Fruit fly (Drosophila melanogaster): ENCODE results near the gene CG4022.

Gene CG4022

DNA sequence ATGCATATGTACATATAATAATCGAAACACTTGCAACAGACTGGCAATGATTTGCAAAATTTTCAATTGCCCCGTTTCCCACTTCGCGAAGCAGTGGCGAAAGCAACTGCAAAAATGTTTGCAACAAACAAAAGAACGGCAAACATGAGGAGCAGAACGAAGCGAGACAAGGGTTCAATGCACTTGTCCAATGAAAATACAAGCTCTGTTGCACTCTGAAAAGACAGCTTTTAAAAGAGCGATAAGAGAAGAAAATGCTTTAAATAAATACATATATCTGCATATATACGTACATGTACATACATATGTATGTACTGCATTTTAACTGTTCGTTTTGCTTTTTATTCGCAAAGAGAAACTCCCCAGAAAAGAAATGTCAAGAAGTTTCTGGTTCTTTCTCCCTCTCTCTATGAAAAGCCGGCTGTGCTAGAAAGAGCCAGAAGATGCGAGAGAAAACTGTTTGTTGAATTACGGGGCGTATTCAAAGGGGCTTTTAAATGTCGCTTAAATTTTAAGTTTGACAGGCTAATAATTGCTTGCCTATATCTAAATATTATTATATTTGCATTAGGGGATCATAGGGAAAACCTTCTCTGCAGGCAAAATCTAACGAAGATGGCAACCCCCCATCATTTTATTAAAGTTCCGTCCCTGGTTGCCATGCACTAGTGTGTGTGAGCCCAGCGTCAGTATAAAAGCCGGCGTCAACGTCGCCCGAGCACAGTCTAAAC is 27.1 kb downstream of the CG4022 start, which contains the start of gene Hsp27 (continued):
- TF ChIP-seq sc (optimal IDR thresholded peaks at IDR 0.05) = no peak
- TF ChIP-seq sc (GFP tag; optimal IDR thresholded peaks at IDR 0.05) = peak; percentile 98
- peak; percentile 98 for TF ChIP-seq lilli (GFP tag; optimal IDR thresholded peaks at IDR 0.05)
- peak; percentile 97 for TF ChIP-seq sim (GFP tag; IDR thresholded peaks at IDR 0.05)
- peak; percentile 99 for TF ChIP-seq ems (GFP tag; optimal IDR thresholded peaks at IDR 0.05)
- no peak for TF ChIP-seq CG7963 (GFP tag; IDR thresholded peaks at IDR 0.05; ENCODE audit: partially characterized antibody)
- TF ChIP-seq CG15601 (tag; optimal IDR thresholded peaks at IDR 0.05) = peak; percentile 96
- TF ChIP-seq CG11504 (tag; optimal IDR thresholded peaks at IDR 0.05) = peak; percentile 97
- peak; percentile 82 for TF ChIP-seq CkIIα-i1 (GFP tag; IDR thresholded peaks at IDR 0.05)
- TF ChIP-seq CG5180 (GFP tag; optimal IDR thresholded peaks at IDR 0.05) = peak; percentile 87
- no peak for TF ChIP-seq exex (tag; optimal IDR thresholded peaks at IDR 0.05)
- TF ChIP-seq gem (tag; optimal IDR thresholded peaks at IDR 0.05) = peak; percentile 99
- TF ChIP-seq abd-A (tag; optimal IDR thresholded peaks at IDR 0.05) = peak; percentile 64
- peak; percentile 98 for TF ChIP-seq stc (GFP tag; IDR thresholded peaks at IDR 0.05)
- TF ChIP-seq CG31365 (tag; optimal IDR thresholded peaks at IDR 0.05) = peak; percentile 89
- TF ChIP-seq Opbp (GFP tag; IDR thresholded peaks at IDR 0.05; ENCODE audit: partially characterized antibody) = 0 out of 3 replicates have a peak, but pooled peaks have one; percentile 50
- peak; percentile 98 for TF ChIP-seq sob (GFP tag; IDR thresholded peaks at IDR 0.05)
- TF ChIP-seq yki (optimal IDR thresholded peaks at IDR 0.05) = no peak
- no peak for TF ChIP-seq br (optimal IDR thresholded peaks at IDR 0.05)
- peak; percentile 97 for TF ChIP-seq CG2120 (GFP tag; optimal IDR thresholded peaks at IDR 0.05)
- no peak for TF ChIP-seq mld (GFP tag; IDR thresholded peaks at IDR 0.05; ENCODE audit: partially characterized antibody)
- peak; percentile 98 for TF ChIP-seq CG4730 (GFP tag; IDR thresholded peaks at IDR 0.05)
- peak; percentile 98 for TF ChIP-seq jigr1 (GFP tag; IDR thresholded peaks at IDR 0.05)
- TF ChIP-seq GATAe (GFP tag; conservative IDR thresholded peaks at IDR 0.05) = peak; percentile 92
- TF ChIP-seq CG12659 (GFP tag; optimal IDR thresholded peaks at IDR 0.05) = peak; percentile 97
- TF ChIP-seq CG11560 (tag; IDR thresholded peaks at IDR 0.05) = peak; percentile 88
- TF ChIP-seq sisA (GFP tag; IDR thresholded peaks at IDR 0.05) = peak; percentile 99
- TF ChIP-seq Aef1 (GFP tag; IDR thresholded peaks at IDR 0.05) = peak; percentile 98
- TF ChIP-seq toy (GFP tag; IDR thresholded peaks at IDR 0.05) = peak; percentile 93
- peak; percentile 97 for TF ChIP-seq CG14050 (GFP tag; IDR thresholded peaks at IDR 0.05)
- no peak for TF ChIP-seq hth (optimal IDR thresholded peaks at IDR 0.05)
- TF ChIP-seq odd (GFP tag; optimal IDR thresholded peaks at IDR 0.05) = peak; percentile 95
- TF ChIP-seq CG11247 (GFP tag; IDR thresholded peaks at IDR 0.05) = peak; percentile 98
- TF ChIP-seq esg (GFP tag; conservative IDR thresholded peaks at IDR 0.05) = peak; percentile 95
- peak; percentile 90 for TF ChIP-seq CG7271 (tag; optimal IDR thresholded peaks at IDR 0.05)
- peak; percentile 93 for TF ChIP-seq Lhr (GFP tag; optimal IDR thresholded peaks at IDR 0.05)
- peak; percentile 96 for TF ChIP-seq zfh2 (GFP tag; optimal IDR thresholded peaks at IDR 0.05)
- TF ChIP-seq CG10543 (GFP tag; optimal IDR thresholded peaks at IDR 0.05) = peak; percentile 74
- peak; percentile 95 for TF ChIP-seq Mad (GFP tag; optimal IDR thresholded peaks at IDR 0.05)
- TF ChIP-seq Doc3 (GFP tag; IDR thresholded peaks at IDR 0.05; ENCODE audit: partially characterized antibody) = no peak
- TF ChIP-seq Hsf (GFP tag; optimal IDR thresholded peaks at IDR 0.05) = peak; percentile 97
- TF ChIP-seq ci (GFP tag; IDR thresholded peaks at IDR 0.05) = peak; percentile 99

DNA sequence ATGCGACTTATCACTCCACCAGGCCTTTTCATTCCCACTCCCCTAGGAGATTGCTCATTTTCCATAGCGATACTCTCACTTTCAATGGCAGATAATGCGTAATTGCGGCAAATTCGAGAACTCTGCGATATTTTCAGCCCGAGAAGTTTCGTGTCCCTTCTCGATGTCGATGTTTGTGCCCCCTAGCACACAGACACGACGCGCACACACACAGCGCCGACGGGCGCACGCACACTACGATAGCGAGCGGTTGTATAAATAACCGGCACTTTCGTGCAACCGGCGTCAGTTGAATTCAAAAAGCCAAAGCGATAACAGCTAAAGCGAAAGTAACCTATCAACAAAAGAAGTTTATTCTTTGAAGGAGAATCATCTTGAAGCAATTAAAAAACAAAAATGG is 29.0 kb downstream of the CG4022 start, which contains the start of gene Hsp23:
Gene Hsp23, plus strand, starts transcription at position 281 of the 400 bp plus-strand sequence.
- TF ChIP-seq unc-4 (GFP tag; IDR thresholded peaks at IDR 0.05; ENCODE audit: partially characterized antibody) = 0 out of 2 replicates have a peak, but pooled peaks have one; percentile 30
- no peak for TF ChIP-seq CG31388 (GFP tag; optimal IDR thresholded peaks at IDR 0.05)
- TF ChIP-seq az2 (GFP tag; optimal IDR thresholded peaks at IDR 0.05) = no peak
- no peak for TF ChIP-seq Ravus (GFP tag; IDR thresholded peaks at IDR 0.05)
- peak; percentile 37; the same call in 1 of the 2 replicates for TF ChIP-seq amos (GFP tag; IDR thresholded peaks at IDR 0.05; ENCODE audit: partially characterized antibody)
- TF ChIP-seq CG5953 (GFP tag; IDR thresholded peaks at IDR 0.05) = no peak
- no peak for TF ChIP-seq CG9932 (GFP tag; IDR thresholded peaks at IDR 0.05)
- TF ChIP-seq Hr78 (GFP tag; optimal IDR thresholded peaks at IDR 0.05) = no peak
- TF ChIP-seq Lhr (GFP tag; optimal IDR thresholded peaks at IDR 0.05) = no peak
- TF ChIP-seq Dad (GFP tag; optimal IDR thresholded peaks at IDR 0.05) = no peak
- no peak for TF ChIP-seq pum (GFP tag; optimal IDR thresholded peaks at IDR 0.05)
- no peak for TF ChIP-seq CG34376 (GFP tag; optimal IDR thresholded peaks at IDR 0.05)

Data from whole organism, embryonic.